Worm (Caenorhabditis elegans): ENCODE data around the gene ptpn-22.

- TF ChIP-seq mdl-1 (tag; optimal IDR thresholded peaks at IDR 0.05) (no peak), ceh-28 (tag; optimal IDR thresholded peaks at IDR 0.05) (no peak), nhr-42 (GFP tag; IDR thresholded peaks at IDR 0.05) (no peak), lin-39 (tag; optimal IDR thresholded peaks at IDR 0.05) (no peak), mdt-29 (GFP tag; IDR thresholded peaks at IDR 0.05) (no peak), lsy-2 (tag; optimal IDR thresholded peaks at IDR 0.05) (no peak), nhr-11 (tag; optimal IDR thresholded peaks at IDR 0.05) (no peak), nhr-10 (tag; optimal IDR thresholded peaks at IDR 0.05) (no peak), lin-15B (tag; optimal IDR thresholded peaks at IDR 0.05) (no peak), ztf-11 (tag; optimal IDR thresholded peaks at IDR 0.05) (no peak)
Observed at ce11 chrIV:1720474-1720873, 19.6 kb downstream of the ptpn-22 start, which contains the start of gene epic-2.
